Worm (Caenorhabditis elegans): Measurements from ENCODE around the gene srab-11.

DNA sequence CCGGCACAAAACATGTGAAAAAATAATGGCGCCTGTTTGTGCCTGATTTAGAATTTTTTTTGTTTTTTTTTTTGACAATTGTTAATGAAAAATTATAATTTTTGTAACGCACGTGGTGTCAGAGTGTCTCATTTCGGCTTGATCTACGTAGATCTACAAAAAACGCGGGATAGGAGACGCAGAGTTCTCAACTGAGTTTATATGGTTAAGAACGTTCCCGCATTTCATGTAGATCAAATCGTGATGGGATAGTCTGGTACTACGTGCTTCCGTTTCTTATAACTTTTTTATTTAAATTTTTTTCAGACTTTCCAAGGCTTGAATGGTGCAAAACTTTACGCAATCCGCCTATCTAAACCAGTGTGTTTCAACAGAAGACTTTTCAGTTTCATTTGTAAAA is 18.0 kb downstream of the srab-11 start, which contains the start of gene tat-6:
- TF ChIP-seq unc-62 (GFP tag; optimal IDR thresholded peaks at IDR 0.05 in 1 of 2): no peak
- no peak for TF ChIP-seq unc-62 (tag; optimal IDR thresholded peaks at IDR 0.05)
- no peak for TF ChIP-seq dmd-6 (GFP tag; IDR thresholded peaks at IDR 0.05)
- TF ChIP-seq lin-15B (tag; optimal IDR thresholded peaks at IDR 0.05): no peak
- TF ChIP-seq ces-1 (GFP tag; optimal IDR thresholded peaks at IDR 0.05): no peak
- no peak for TF ChIP-seq snpc-4 (tag; optimal IDR thresholded peaks at IDR 0.05)
- no peak for TF ChIP-seq ama-1 (optimal IDR thresholded peaks at IDR 0.05)
- no peak for TF ChIP-seq R02D3.7 (tag; optimal IDR thresholded peaks at IDR 0.05)
- TF ChIP-seq ceh-28 (tag; optimal IDR thresholded peaks at IDR 0.05): no peak
- no peak for TF ChIP-seq ZK546.5 (tag; optimal IDR thresholded peaks at IDR 0.05)
- no peak for TF ChIP-seq zag-1 (tag; optimal IDR thresholded peaks at IDR 0.05)

Measured in whole organism, L4 larva.